Fruit fly (Drosophila melanogaster) whole organism, prepupa: ENCODE data around the gene CG31441.

Experiments
- Blimp-1 ChIP-seq: fragments of 200-800 bp; sonication (Bioruptor generic); optimal IDR thresholded peaks from 3 replicates; lab custom pipeline; 2017; ENCODE audit warnings: missing biosample characterization, missing genetic modification characterization, mild to moderate bottlenecking, moderate library complexity, missing genetic modification reagents
- CG10669 ChIP-seq: fragments of 200-800 bp; sonication (Bioruptor generic); optimal IDR thresholded peaks from 3 replicates; lab custom pipeline; 2018; ENCODE audit warnings: missing biosample characterization, mild to moderate bottlenecking, missing genetic modification characterization, moderate library complexity
- CG11294 ChIP-seq: fragments of 200-800 bp; sonication (Bioruptor generic); IDR thresholded peaks from 2 replicates; pipeline ENCODE4 v1.3.6; 2022; ENCODE audit warnings: missing biosample characterization, missing genetic modification characterization
- CG11902 ChIP-seq: fragments of 200-800 bp; sonication (Bioruptor generic); optimal IDR thresholded peaks from 3 replicates; lab custom pipeline; 2016; ENCODE audit warnings: missing biosample characterization, missing genetic modification characterization
- CG15336 ChIP-seq: fragments of 200-800 bp; sonication (Bioruptor generic); IDR thresholded peaks from 2 replicates; pipeline ENCODE4 v1.3.6; 2022; ENCODE audit warnings: missing biosample characterization, missing genetic modification characterization
- CG3032 ChIP-seq: fragments of 200-800 bp; optimal IDR thresholded peaks from 2 replicates; lab custom pipeline; 2019; ENCODE audit warnings: missing biosample characterization, mild to moderate bottlenecking, missing genetic modification characterization, moderate library complexity
- CG31627 ChIP-seq: fragments of 200-800 bp; sonication (Bioruptor generic); optimal IDR thresholded peaks from 3 replicates; lab custom pipeline; 2016; ENCODE audit warnings: missing biosample characterization, missing genetic modification characterization
- CG32006 ChIP-seq: fragments of 200-800 bp; sonication (Bioruptor generic); optimal IDR thresholded peaks from 3 replicates; lab custom pipeline; 2017; ENCODE audit warnings: missing biosample characterization, mild to moderate bottlenecking, missing genetic modification characterization
- CG3919 ChIP-seq: fragments of 200-800 bp; sonication (Bioruptor generic); optimal IDR thresholded peaks from 3 replicates; lab custom pipeline; 2016; ENCODE audit warnings: missing biosample characterization, missing genetic modification characterization
- CG6276 ChIP-seq: fragments of 200-800 bp; sonication (Bioruptor generic); optimal IDR thresholded peaks from 2 replicates; lab custom pipeline; 2017; ENCODE audit warnings: missing biosample characterization, mild to moderate bottlenecking, missing genetic modification characterization
- CG6808 ChIP-seq: fragments of 200-800 bp; sonication (Bioruptor generic); optimal IDR thresholded peaks from 3 replicates; lab custom pipeline; 2017; ENCODE audit warnings: missing biosample characterization, missing genetic modification characterization, mild to moderate bottlenecking, moderate library complexity, missing genetic modification reagents
- CG8319 ChIP-seq: fragments of 200-800 bp; sonication (Bioruptor generic); optimal IDR thresholded peaks from 3 replicates; lab custom pipeline; 2016; ENCODE audit warnings: missing biosample characterization, missing genetic modification characterization
- CG9139 ChIP-seq: fragments of 200-800 bp; sonication (Bioruptor generic); optimal IDR thresholded peaks from 3 replicates; lab custom pipeline; 2017; ENCODE audit warnings: missing biosample characterization, mild to moderate bottlenecking, missing genetic modification characterization
- Eip75B ChIP-seq: fragments of 200-800 bp; sonication (Bioruptor generic); optimal IDR thresholded peaks from 3 replicates; lab custom pipeline; 2016; ENCODE audit warnings: missing biosample characterization, missing genetic modification characterization
- Eip93F ChIP-seq: fragments of 200-800 bp; sonication (Bioruptor generic); optimal IDR thresholded peaks from 2 replicates; lab custom pipeline; 2016; ENCODE audit warnings: missing biosample characterization, mild to moderate bottlenecking, missing genetic modification characterization
- Ets96B ChIP-seq: fragments of 200-800 bp; optimal IDR thresholded peaks from 2 replicates; lab custom pipeline; 2019; ENCODE audit warnings: missing biosample characterization, mild to moderate bottlenecking, missing genetic modification characterization, moderate library complexity
- Gug ChIP-seq: fragments of 200-800 bp; sonication (Bioruptor generic); IDR thresholded peaks from 2 replicates; pipeline ENCODE4 v1.3.6; 2022; ENCODE audit warnings: missing biosample characterization, missing genetic modification characterization
- Hr38 ChIP-seq: sonication (Bioruptor generic); optimal IDR thresholded peaks from 2 replicates; lab custom pipeline; 2016; ENCODE audit warnings: missing biosample characterization, missing genetic modification characterization
- Hr39 ChIP-seq: fragments of 200-800 bp; sonication (Bioruptor generic); optimal IDR thresholded peaks from 2 replicates; lab custom pipeline; 2016; ENCODE audit warnings: missing biosample characterization, missing genetic modification characterization
- Hr4 ChIP-seq: fragments of 200-800 bp; sonication (Bioruptor generic); optimal IDR thresholded peaks from 3 replicates; lab custom pipeline; 2016; ENCODE audit warnings: missing biosample characterization, missing genetic modification characterization
- Lpt ChIP-seq: fragments of 200-800 bp; sonication (Bioruptor generic); optimal IDR thresholded peaks from 3 replicates; lab custom pipeline; 2016; ENCODE audit warnings: missing biosample characterization, missing genetic modification characterization
- Met ChIP-seq: fragments of 200-800 bp; sonication (Bioruptor generic); optimal IDR thresholded peaks from 3 replicates; lab custom pipeline; 2016; ENCODE audit warnings: missing biosample characterization, missing genetic modification characterization
- Smox ChIP-seq: fragments of 200-800 bp; sonication (Bioruptor generic); optimal IDR thresholded peaks from 3 replicates; lab custom pipeline; 2016; ENCODE audit warnings: missing biosample characterization, missing genetic modification characterization
- Sox14 ChIP-seq: fragments of 200-800 bp; sonication (Bioruptor generic); optimal IDR thresholded peaks from 3 replicates; lab custom pipeline; 2016; ENCODE audit warnings: missing biosample characterization, missing genetic modification characterization
- achi ChIP-seq: fragments of 200-800 bp; sonication (Bioruptor generic); optimal IDR thresholded peaks from 3 replicates; lab custom pipeline; 2016; ENCODE audit warnings: missing biosample characterization, missing genetic modification characterization
- acj6 ChIP-seq: fragments of 200-800 bp; sonication (Bioruptor generic); optimal IDR thresholded peaks from 3 replicates; lab custom pipeline; 2016; ENCODE audit warnings: missing biosample characterization, missing genetic modification characterization
- dsx ChIP-seq: fragments of 200-800 bp; optimal IDR thresholded peaks from 3 replicates; lab custom pipeline; 2019; ENCODE audit warnings: missing biosample characterization, mild to moderate bottlenecking, missing genetic modification characterization, moderate library complexity; ENCODE audit not compliant: poor library complexity, severe bottlenecking
- esn ChIP-seq: fragments of 200-800 bp; sonication (Bioruptor generic); optimal IDR thresholded peaks from 2 replicates; lab custom pipeline; 2016; ENCODE audit warnings: missing biosample characterization, mild to moderate bottlenecking, missing genetic modification characterization, moderate library complexity
- fd59A ChIP-seq: fragments of 200-800 bp; sonication (Bioruptor generic); optimal IDR thresholded peaks from 2 replicates; lab custom pipeline; 2017; ENCODE audit warnings: missing biosample characterization, mild to moderate bottlenecking, missing genetic modification characterization, missing genetic modification reagents
- lz ChIP-seq: fragments of 200-800 bp; sonication (Bioruptor generic); optimal IDR thresholded peaks from 3 replicates; lab custom pipeline; 2016; ENCODE audit warnings: missing biosample characterization, missing genetic modification characterization
- net ChIP-seq: fragments of 200-800 bp; sonication (Bioruptor generic); optimal IDR thresholded peaks from 3 replicates; lab custom pipeline; 2016; ENCODE audit warnings: missing biosample characterization, missing genetic modification characterization
- ss ChIP-seq, 2 experiments: fragments of 200-800 bp; sonication (Bioruptor generic); optimal IDR thresholded peaks; 2 replicates in 1 of 2; 3 replicates in 1 of 2; lab custom pipeline; 2017 to 2018; ENCODE audit warnings: mild to moderate bottlenecking in 2 of 2, missing biosample characterization in 2 of 2, missing genetic modification characterization in 2 of 2, moderate library complexity in 1 of 2
- svp ChIP-seq: fragments of 200-800 bp; sonication (Bioruptor generic); peaks from one replicate; lab custom pipeline; 2016; ENCODE audit warnings: missing biosample characterization, missing genetic modification characterization
- vri ChIP-seq: fragments of 200-800 bp; sonication (Bioruptor generic); optimal IDR thresholded peaks from 3 replicates; lab custom pipeline; 2016; ENCODE audit warnings: missing biosample characterization, mild to moderate bottlenecking, missing genetic modification characterization

Gene CG31441

dm6 chr3R:11245803-11246202 is 9.7 kb downstream of the CG31441 start:
- peak; percentile 77 for TF ChIP-seq vri
- TF ChIP-seq dsx (GFP tag; lab: Kevin White, UChicago): no peak
- TF ChIP-seq svp (GFP tag; lab: Kevin White, UChicago): peak; percentile 77

DNA sequence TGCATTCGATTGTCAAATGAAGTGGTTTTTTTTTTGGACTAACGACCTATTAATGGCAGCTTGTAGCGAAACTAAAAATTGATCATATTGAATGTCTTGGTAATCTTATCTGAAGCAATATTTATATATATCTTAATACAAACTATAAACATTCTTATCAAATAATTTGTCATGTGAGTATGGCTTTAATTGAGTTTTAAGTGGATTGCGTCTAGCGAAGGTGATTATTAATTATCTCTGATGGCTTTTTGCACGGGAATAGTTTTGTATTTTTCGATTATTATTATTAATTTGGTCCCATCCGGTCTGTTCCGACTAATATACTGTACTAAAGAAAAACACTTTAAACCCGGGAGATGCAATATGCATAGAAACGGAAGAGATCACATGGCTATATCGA is 10.8 kb downstream of the CG31441 start:
- TF ChIP-seq dsx (GFP tag; lab: Kevin White, UChicago) (no peak), Blimp-1 (no peak), achi (GFP tag; lab: Kevin White, UChicago) (no peak), CG3919 (GFP tag; lab: Kevin White, UChicago) (no peak), CG31627 (no peak), Hr4 (no peak), CG6808 (no peak)

DNA sequence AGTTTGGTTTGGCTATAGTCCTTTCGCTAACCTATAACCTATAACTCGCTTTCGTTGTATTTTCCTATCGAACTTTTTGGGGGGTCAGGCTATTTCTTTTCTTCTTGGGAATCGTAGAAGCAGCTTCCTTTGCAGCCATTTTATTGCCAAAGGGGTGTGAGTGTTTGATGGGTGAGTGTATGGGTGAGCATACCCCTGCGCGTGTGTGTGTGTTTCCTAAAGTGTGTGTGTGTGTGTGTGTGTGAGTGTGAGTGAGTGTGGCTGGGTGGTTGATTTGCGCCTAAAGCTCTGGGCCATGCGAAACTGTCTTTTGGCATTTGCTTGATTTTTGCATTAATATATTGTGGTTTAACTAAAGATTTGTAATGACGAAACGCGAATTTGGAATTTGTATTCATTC is 17.7 kb downstream of the CG31441 start:
- TF ChIP-seq CG31627: no peak
- TF ChIP-seq vri: no peak
- no peak for TF ChIP-seq Sox14 (GFP tag; lab: Kevin White, UChicago)
- no peak for TF ChIP-seq CG32006 (GFP tag; lab: Kevin White, UChicago)
- no peak for TF ChIP-seq Ets96B (tag; lab: Kevin White, UChicago)
- no peak for TF ChIP-seq ss (GFP tag; optimal IDR thresholded peaks at IDR 0.05; lab: Kevin White, UChicago)
- no peak for TF ChIP-seq Lpt (GFP tag; lab: Kevin White, UChicago)
- no peak for TF ChIP-seq Hr38 (GFP tag; lab: Kevin White, UChicago)
- TF ChIP-seq CG11902: no peak
- TF ChIP-seq Hr39 (GFP tag; lab: Kevin White, UChicago): no peak
- no peak for TF ChIP-seq CG11294
- TF ChIP-seq CG10669: no peak
- no peak for TF ChIP-seq net (GFP tag; lab: Kevin White, UChicago)
- TF ChIP-seq Met (GFP tag; lab: Kevin White, UChicago): no peak
- TF ChIP-seq lz (GFP tag; lab: Kevin White, UChicago): no peak
- TF ChIP-seq CG15336 (GFP tag; lab: Robert Waterston, UW): no peak

DNA sequence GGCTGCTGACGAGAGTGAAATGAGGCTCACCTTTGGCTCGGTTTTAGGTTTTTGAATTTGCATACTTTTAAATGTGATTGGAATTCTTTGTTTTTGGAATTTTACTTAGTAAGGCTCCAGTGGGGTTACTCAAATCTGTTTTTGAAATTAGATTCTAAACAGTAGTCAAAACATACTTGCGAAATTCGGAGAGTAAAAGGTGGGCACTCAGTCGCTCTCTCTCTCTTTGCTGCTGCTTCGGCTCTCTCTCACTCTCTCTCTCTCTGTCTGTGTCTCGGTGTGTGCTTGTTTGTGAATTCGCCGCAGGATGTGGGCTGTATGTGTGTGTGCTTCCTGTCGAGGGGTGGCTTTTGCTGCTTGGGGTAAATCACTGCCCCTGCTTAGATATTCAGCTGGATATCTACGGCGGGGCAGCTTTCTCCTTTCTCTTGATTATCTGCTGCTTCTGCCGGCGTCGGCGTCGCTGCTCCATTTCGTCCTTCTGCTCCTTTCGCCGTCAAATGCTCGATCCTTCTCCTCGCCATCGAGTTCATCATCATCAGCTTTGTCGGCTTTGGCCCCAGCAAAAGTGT is 18.4 kb downstream of the CG31441 start:
- no peak for TF ChIP-seq CG32006 (GFP tag; lab: Kevin White, UChicago)

DNA sequence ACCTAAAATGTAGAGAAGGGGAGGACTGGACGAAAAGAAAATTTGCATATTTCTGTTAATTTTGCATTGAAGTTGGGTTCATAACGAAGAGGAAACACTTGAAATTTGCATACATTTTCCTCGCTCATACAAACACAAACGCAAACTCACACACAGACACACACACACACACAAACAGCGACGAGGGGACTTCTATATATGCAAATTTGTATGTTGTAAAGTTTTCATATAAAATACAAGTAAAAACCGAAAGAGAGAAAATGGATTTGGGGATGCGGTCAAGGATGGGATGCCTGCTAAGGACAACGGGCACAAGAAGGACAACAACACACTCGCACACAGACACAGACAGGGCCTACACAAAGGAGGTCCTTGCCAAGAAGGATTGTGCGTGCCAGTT is 21.5 kb downstream of the CG31441 start:
- TF ChIP-seq Hr4: no peak
- no peak for TF ChIP-seq Hr39 (GFP tag; lab: Kevin White, UChicago)
- no peak for TF ChIP-seq esn (GFP tag; lab: Kevin White, UChicago)

DNA sequence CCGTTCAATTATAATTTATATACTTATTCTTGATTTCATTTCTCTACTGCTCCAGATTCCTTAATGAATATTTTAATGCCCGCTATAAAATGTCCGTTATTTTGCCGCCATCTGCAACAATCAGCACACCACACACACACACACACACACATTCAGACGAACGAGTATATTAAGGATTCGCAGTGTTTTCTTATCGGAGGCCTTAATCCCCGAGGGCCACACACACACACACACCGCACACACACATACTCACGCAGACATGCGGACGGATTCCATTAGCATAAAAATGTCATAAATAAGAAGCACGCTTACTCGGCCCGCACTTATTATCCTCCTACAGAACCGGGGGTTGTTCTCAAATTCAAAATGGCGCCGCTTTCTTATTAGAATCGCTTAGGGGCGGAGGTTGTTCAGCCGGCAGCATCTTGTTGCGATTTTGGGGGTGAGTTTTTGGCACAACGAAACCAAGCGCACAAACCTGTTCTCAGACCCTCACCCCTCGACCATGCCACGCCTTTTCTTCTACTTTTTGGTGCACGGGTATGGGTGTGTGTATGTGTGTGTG is 25.0 kb downstream of the CG31441 start:
- no peak for TF ChIP-seq Eip93F (GFP tag; lab: Kevin White, UChicago)
- TF ChIP-seq Smox (GFP tag; lab: Kevin White, UChicago): no peak
- no peak for TF ChIP-seq Eip75B (GFP tag; lab: Kevin White, UChicago)

DNA sequence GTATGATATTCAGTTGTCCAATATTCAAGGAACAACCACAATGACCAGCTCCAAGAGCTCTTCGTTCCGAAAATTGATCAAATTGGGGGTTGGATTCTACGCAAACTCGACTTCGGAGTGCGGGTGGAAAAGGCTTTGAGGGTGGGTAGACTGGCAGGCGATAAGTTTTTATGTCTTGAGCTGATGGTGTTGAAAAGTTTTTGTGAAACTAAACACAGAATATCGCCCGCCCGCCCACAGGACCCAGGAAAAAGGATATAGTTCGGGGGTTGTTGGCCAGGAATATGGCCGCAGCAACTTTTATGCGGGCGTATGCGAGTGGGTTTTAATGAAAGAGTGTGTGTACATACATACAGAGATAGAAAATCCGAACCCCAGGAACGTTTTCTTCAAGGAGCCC is 27.5 kb downstream of the CG31441 start:
- TF ChIP-seq CG3032 (tag; lab: Kevin White, UChicago) (no peak), fd59A (GFP tag; lab: Kevin White, UChicago) (no peak), net (GFP tag; lab: Kevin White, UChicago) (no peak), CG8319 (no peak), svp (GFP tag; lab: Kevin White, UChicago) (no peak), Met (GFP tag; lab: Kevin White, UChicago) (no peak), Gug (no peak), CG9139 (GFP tag; lab: Kevin White, UChicago) (no peak), Blimp-1 (no peak), CG6276 (GFP tag; lab: Kevin White, UChicago) (no peak), acj6 (GFP tag; lab: Kevin White, UChicago) (no peak)
